Fruit fly (Drosophila melanogaster) whole organism, embryonic: ENCODE measurements around the gene VhaM9.7-d.

Experiments
- Bteb2 ChIP-seq: fragments of 200-800 bp; sonication (Bioruptor generic); optimal IDR thresholded peaks from 2 replicates; lab custom pipeline; 2016; ENCODE audit warnings: missing biosample characterization, missing genetic modification characterization
- CG10267 ChIP-seq: fragments of 200-800 bp; sonication (Bioruptor generic); optimal IDR thresholded peaks from 2 replicates; lab custom pipeline; 2018; ENCODE audit warnings: missing biosample characterization, mild to moderate bottlenecking, missing genetic modification characterization, moderate library complexity
- CG10366 ChIP-seq: fragments of 200-800 bp; sonication (Bioruptor generic); IDR thresholded peaks from 2 replicates; pipeline ENCODE4 v1.3.6; 2022; ENCODE audit warnings: missing biosample characterization, missing genetic modification characterization
- CG10431 ChIP-seq: fragments of 200-800 bp; sonication (Bioruptor generic); optimal IDR thresholded peaks from 3 replicates; lab custom pipeline; 2018; ENCODE audit warnings: missing biosample characterization, mild to moderate bottlenecking, missing genetic modification characterization
- CG10565 ChIP-seq: fragments of 200-800 bp; sonication (Bioruptor generic); optimal IDR thresholded peaks from 3 replicates; lab custom pipeline; 2016; ENCODE audit warnings: missing biosample characterization, mild to moderate bottlenecking, missing genetic modification characterization
- CG11456 ChIP-seq: fragments of 200-800 bp; sonication (Bioruptor generic); IDR thresholded peaks from 3 replicates; pipeline ENCODE4 v1.3.6; 2022; ENCODE audit warnings: missing biosample characterization, missing genetic modification characterization
- CG12104 ChIP-seq: fragments of 200-800 bp; sonication (Bioruptor generic); optimal IDR thresholded peaks from 3 replicates; lab custom pipeline; 2016; ENCODE audit warnings: missing biosample characterization, missing genetic modification characterization
- CG12219 ChIP-seq: fragments of 200-800 bp; sonication (Bioruptor generic); optimal IDR thresholded peaks from 3 replicates; lab custom pipeline; 2018; ENCODE audit warnings: missing biosample characterization, mild to moderate bottlenecking, missing genetic modification characterization
- CG12391 ChIP-seq: fragments of 200-800 bp; sonication (Bioruptor generic); optimal IDR thresholded peaks from 3 replicates; lab custom pipeline; 2018; ENCODE audit warnings: missing biosample characterization, mild to moderate bottlenecking, missing genetic modification characterization, moderate library complexity
- CG14965 ChIP-seq: fragments of 200-800 bp; sonication (Bioruptor generic); optimal IDR thresholded peaks from 2 replicates; lab custom pipeline; 2016; ENCODE audit warnings: missing biosample characterization, missing genetic modification characterization, borderline replicate concordance
- CG17186 ChIP-seq: fragments of 200-800 bp; sonication (Bioruptor generic); optimal IDR thresholded peaks from 3 replicates; lab custom pipeline; 2017; ENCODE audit warnings: missing biosample characterization, missing genetic modification reagents, missing genetic modification characterization
- CG17328 ChIP-seq: fragments of 200-800 bp; sonication (Bioruptor generic); IDR thresholded peaks from 2 replicates; pipeline ENCODE4 v1.3.6; 2022; ENCODE audit warnings: missing biosample characterization, missing genetic modification characterization
- CG17802 ChIP-seq: fragments of 200-800 bp; sonication (Bioruptor generic); optimal IDR thresholded peaks from 2 replicates; lab custom pipeline; 2018; ENCODE audit warnings: missing biosample characterization, mild to moderate bottlenecking, missing genetic modification characterization, moderate library complexity
- CG17912 ChIP-seq: fragments of 200-800 bp; sonication (Bioruptor generic); optimal IDR thresholded peaks from 2 replicates; lab custom pipeline; 2018; ENCODE audit warnings: missing biosample characterization, mild to moderate bottlenecking, missing genetic modification characterization
- CG2678 ChIP-seq: fragments of 200-800 bp; sonication (Bioruptor generic); optimal IDR thresholded peaks from 3 replicates; lab custom pipeline; 2019; ENCODE audit warnings: missing biosample characterization, mild to moderate bottlenecking, missing genetic modification characterization, moderate library complexity
- CG32772 ChIP-seq: fragments of 200-800 bp; sonication (Bioruptor generic); IDR thresholded peaks from 2 replicates; pipeline ENCODE4 v1.3.6; 2022; ENCODE audit warnings: missing biosample characterization, missing genetic modification characterization
- CG4854 ChIP-seq: fragments of 200-800 bp; sonication (Bioruptor generic); optimal IDR thresholded peaks from 2 replicates; lab custom pipeline; 2016; ENCODE audit warnings: missing biosample characterization, missing genetic modification characterization, inconsistent platforms
- Dfd ChIP-seq, 2 experiments: fragments of >200 bp; optimal IDR thresholded peaks; 2 replicates each; lab custom pipeline; 2017; ENCODE audit warnings: missing biosample characterization in 2 of 2, missing genetic modification characterization in 2 of 2
- Dip3 ChIP-seq: fragments of 200-800 bp; sonication (Bioruptor generic); optimal IDR thresholded peaks from 3 replicates; lab custom pipeline; 2016; ENCODE audit warnings: missing biosample characterization, missing genetic modification characterization
- Dref ChIP-seq: fragments of 200-800 bp; sonication (Bioruptor generic); IDR thresholded peaks from 2 replicates; pipeline ENCODE4 v1.3.6; 2022; ENCODE audit warnings: missing biosample characterization, missing genetic modification characterization
- Fer3 ChIP-seq: fragments of 200-800 bp; sonication (Bioruptor generic); optimal IDR thresholded peaks from 2 replicates; lab custom pipeline; 2018; ENCODE audit warnings: missing biosample characterization, mild to moderate bottlenecking, missing genetic modification characterization, moderate library complexity
- GATAe ChIP-seq: fragments of 200-800 bp; sonication (Bioruptor generic); conservative IDR thresholded peaks from 2 replicates; pipeline ENCODE4 v1.3.6; 2022; ENCODE audit warnings: missing biosample characterization, missing genetic modification characterization
- Hr39 ChIP-seq: fragments of >200 bp; optimal IDR thresholded peaks from 2 replicates; lab custom pipeline; 2017
- Hr78 ChIP-seq, 2 experiments: fragments of 200-800 bp in 1 of 2; fragments of >200 bp in 1 of 2; sonication (Bioruptor generic) in 1 of 2; optimal IDR thresholded peaks; 2 replicates each; lab custom pipeline; 2017 to 2019; ENCODE audit warnings: missing biosample characterization in 2 of 2, missing genetic modification characterization in 2 of 2, mild to moderate bottlenecking in 1 of 2, moderate library complexity in 1 of 2
- Lhr ChIP-seq: fragments of 200-800 bp; sonication (Bioruptor generic); optimal IDR thresholded peaks from 3 replicates; lab custom pipeline; 2017; ENCODE audit warnings: mild to moderate bottlenecking, missing biosample characterization, missing genetic modification reagents, missing genetic modification characterization
- Lim3 ChIP-seq: fragments of 200-800 bp; sonication (Bioruptor generic); IDR thresholded peaks from 2 replicates; pipeline ENCODE4 v1.3.6; 2022; ENCODE audit warnings: missing biosample characterization, missing genetic modification characterization
- PHDP ChIP-seq: fragments of 200-800 bp; sonication (Bioruptor generic); optimal IDR thresholded peaks from 3 replicates; lab custom pipeline; 2018; ENCODE audit warnings: missing biosample characterization, mild to moderate bottlenecking, missing genetic modification characterization, moderate library complexity
- Side ChIP-seq: fragments of 200-800 bp; sonication (Bioruptor generic); optimal IDR thresholded peaks from 2 replicates; lab custom pipeline; 2016; ENCODE audit warnings: missing biosample characterization, missing genetic modification characterization
- Spps ChIP-seq: fragments of 200-800 bp; sonication (Bioruptor generic); optimal IDR thresholded peaks from 2 replicates; lab custom pipeline; 2018; ENCODE audit warnings: missing biosample characterization, mild to moderate bottlenecking, missing genetic modification characterization
- Ssrp ChIP-seq: fragments of 200-800 bp; sonication (Bioruptor generic); optimal IDR thresholded peaks from 2 replicates; lab custom pipeline; 2018; ENCODE audit warnings: missing biosample characterization, mild to moderate bottlenecking, missing genetic modification characterization, moderate library complexity
- TFAM ChIP-seq: fragments of 200-800 bp; sonication (Bioruptor generic); optimal IDR thresholded peaks from 2 replicates; lab custom pipeline; 2017; ENCODE audit warnings: missing biosample characterization, missing genetic modification characterization, inconsistent platforms
- Xbp1 ChIP-seq: fragments of 200-800 bp; sonication (Bioruptor generic); optimal IDR thresholded peaks from 3 replicates; lab custom pipeline; 2016; ENCODE audit warnings: missing biosample characterization, mild to moderate bottlenecking, missing genetic modification characterization
- ap ChIP-seq: fragments of 200-800 bp; sonication (Bioruptor generic); IDR thresholded peaks from 2 replicates; pipeline ENCODE4 v1.3.6; 2022; ENCODE audit warnings: missing biosample characterization, missing genetic modification characterization
- bab2 ChIP-seq: fragments of 200-800 bp; sonication (Bioruptor generic); optimal IDR thresholded peaks from 2 replicates; lab custom pipeline; 2016; ENCODE audit warnings: missing biosample characterization, missing genetic modification characterization
- chm ChIP-seq: fragments of 200-800 bp; sonication (Bioruptor generic); IDR thresholded peaks from 2 replicates; pipeline ENCODE4 v1.3.6; 2022; ENCODE audit warnings: missing biosample characterization, missing genetic modification characterization
- crc ChIP-seq: fragments of 200-800 bp; sonication (Bioruptor generic); optimal IDR thresholded peaks from 2 replicates; lab custom pipeline; 2016; ENCODE audit warnings: missing biosample characterization, missing genetic modification characterization
- crp ChIP-seq, 2 experiments: fragments of 200-800 bp; sonication (Bioruptor generic); optimal IDR thresholded peaks; 2 replicates in 1 of 2; 3 replicates in 1 of 2; lab custom pipeline; 2017; ENCODE audit warnings: missing biosample characterization in 2 of 2, missing genetic modification characterization in 2 of 2, mild to moderate bottlenecking in 1 of 2, moderate library complexity in 1 of 2
- dm ChIP-seq: fragments of 200-800 bp; sonication (Bioruptor generic); optimal IDR thresholded peaks from 3 replicates; lab custom pipeline; 2016; ENCODE audit warnings: missing biosample characterization, missing genetic modification characterization
- ems ChIP-seq: fragments of 200-800 bp; sonication (Bioruptor generic); optimal IDR thresholded peaks from 3 replicates; lab custom pipeline; 2016; ENCODE audit warnings: missing biosample characterization, missing genetic modification characterization
- fd96Cb ChIP-seq: fragments of 200-800 bp; sonication (Bioruptor generic); optimal IDR thresholded peaks from 2 replicates; lab custom pipeline; 2018; ENCODE audit warnings: missing biosample characterization, mild to moderate bottlenecking, missing genetic modification characterization, moderate library complexity
- her ChIP-seq: fragments of 200-800 bp; sonication (Bioruptor generic); optimal IDR thresholded peaks from 2 replicates; lab custom pipeline; 2016; ENCODE audit warnings: missing biosample characterization, missing genetic modification characterization
- insv ChIP-seq, 2 experiments: fragments of 200-800 bp; sonication (Bioruptor generic); optimal IDR thresholded peaks; 3 replicates each; lab custom pipeline; 2016 to 2018; ENCODE audit warnings: missing biosample characterization in 2 of 2, missing genetic modification characterization in 2 of 2
- klu ChIP-seq: fragments of 200-800 bp; sonication (Bioruptor generic); IDR thresholded peaks from 2 replicates; pipeline ENCODE4 v1.3.6; 2022; ENCODE audit warnings: missing biosample characterization, missing genetic modification characterization
- knrl ChIP-seq: fragments of 200-800 bp; sonication (Bioruptor generic); IDR thresholded peaks from 3 replicates; pipeline ENCODE4 v1.3.6; 2022; ENCODE audit warnings: missing biosample characterization, missing genetic modification characterization; ENCODE audit not compliant: partially characterized antibody
- pb ChIP-seq: fragments of 200-800 bp; sonication (Bioruptor generic); optimal IDR thresholded peaks from 3 replicates; lab custom pipeline; 2016; ENCODE audit warnings: missing biosample characterization, missing genetic modification characterization
- sd ChIP-seq: fragments of 200-800 bp; sonication (Bioruptor generic); optimal IDR thresholded peaks from 3 replicates; lab custom pipeline; 2018; ENCODE audit warnings: missing biosample characterization, mild to moderate bottlenecking, missing genetic modification characterization, moderate library complexity
- sima ChIP-seq: fragments of 200-800 bp; sonication (Bioruptor generic); optimal IDR thresholded peaks from 2 replicates; lab custom pipeline; 2016; ENCODE audit warnings: missing biosample characterization, missing genetic modification characterization
- slbo ChIP-seq: fragments of 200-800 bp; sonication (Bioruptor generic); IDR thresholded peaks from 2 replicates; pipeline ENCODE4 v1.3.6; 2022; ENCODE audit warnings: missing biosample characterization, missing genetic modification characterization
- so ChIP-seq: fragments of 200-800 bp; sonication (Bioruptor generic); IDR thresholded peaks from 3 replicates; pipeline ENCODE4 v1.3.6; 2022; ENCODE audit warnings: missing biosample characterization, missing genetic modification characterization
- trh ChIP-seq: fragments of 200-800 bp; sonication (Bioruptor generic); optimal IDR thresholded peaks from 2 replicates; lab custom pipeline; 2016; ENCODE audit warnings: missing biosample characterization, missing genetic modification characterization
- unpg ChIP-seq: fragments of 200-800 bp; sonication (Bioruptor generic); optimal IDR thresholded peaks from 3 replicates; lab custom pipeline; 2018; ENCODE audit warnings: missing biosample characterization, mild to moderate bottlenecking, missing genetic modification characterization, moderate library complexity
- zen ChIP-seq: fragments of 200-800 bp; sonication (Bioruptor generic); optimal IDR thresholded peaks from 3 replicates; lab custom pipeline; 2018; ENCODE audit warnings: missing biosample characterization, mild to moderate bottlenecking, missing genetic modification characterization, moderate library complexity

The VhaM9.7-d gene

DNA sequence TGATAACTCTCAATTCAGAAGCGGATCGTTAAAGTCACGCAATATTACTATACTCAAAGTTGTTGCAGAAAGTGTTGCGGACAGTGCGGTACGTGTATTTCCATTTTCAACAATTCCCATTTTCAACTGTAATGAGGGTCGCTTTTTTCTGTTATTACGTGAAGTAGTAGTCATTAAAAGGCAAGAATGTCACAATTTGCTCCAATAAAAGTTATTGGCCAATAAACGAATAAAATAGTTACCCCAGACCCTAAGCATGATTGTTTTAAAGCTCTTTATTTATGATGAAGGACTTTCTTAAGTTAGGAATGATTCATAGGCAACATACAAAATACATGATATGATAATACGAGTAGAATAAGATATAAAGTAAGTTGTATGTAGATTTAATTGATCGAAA is 32.3 kb downstream of the VhaM9.7-d start (continued):
- no peak for TF ChIP-seq insv (GFP tag; optimal IDR thresholded peaks at IDR 0.05; lab: Kevin White, UChicago)
- TF ChIP-seq ems (GFP tag; lab: Kevin White, UChicago), result no peak
- TF ChIP-seq CG12104 (GFP tag; lab: Kevin White, UChicago), result no peak
- TF ChIP-seq so, result no peak
- no peak for TF ChIP-seq trh
- TF ChIP-seq crc (GFP tag; lab: Kevin White, UChicago), result no peak
- TF ChIP-seq CG17912 (GFP tag; lab: Kevin White, UChicago), result peak; percentile 37
- TF ChIP-seq unpg (GFP tag; lab: Kevin White, UChicago), result peak; percentile 56
- no peak for TF ChIP-seq CG10431 (GFP tag; lab: Kevin White, UChicago)
- TF ChIP-seq Xbp1, result no peak
- no peak for TF ChIP-seq Dref (GFP tag; lab: Robert Waterston, UW)
- no peak for TF ChIP-seq Dfd (GFP tag; optimal IDR thresholded peaks at IDR 0.05; lab: Kevin White, UChicago)
- no peak for TF ChIP-seq sima (GFP tag; lab: Kevin White, UChicago)
- no peak for TF ChIP-seq CG11456 (GFP tag; lab: Robert Waterston, UW)
- no peak for TF ChIP-seq klu
- TF ChIP-seq Spps, result no peak
- peak; percentile 60 for TF ChIP-seq PHDP (tag; lab: Kevin White, UChicago)
- TF ChIP-seq Dip3 (GFP tag; lab: Kevin White, UChicago), result no peak
- TF ChIP-seq CG10267 (tag; lab: Kevin White, UChicago), result no peak
- TF ChIP-seq Side (GFP tag; lab: Kevin White, UChicago), result no peak
- TF ChIP-seq TFAM, result no peak
- TF ChIP-seq ap (GFP tag; lab: Robert Waterston, UW), result no peak
- TF ChIP-seq her (GFP tag; lab: Kevin White, UChicago), result no peak
- peak; percentile 26 for TF ChIP-seq Fer3 (tag; lab: Kevin White, UChicago)
- no peak for TF ChIP-seq fd96Cb (tag; lab: Kevin White, UChicago)
- no peak for TF ChIP-seq CG12391 (tag; lab: Kevin White, UChicago)
- TF ChIP-seq Hr78 (GFP tag; optimal IDR thresholded peaks at IDR 0.05; lab: Kevin White, UChicago), result no peak
- TF ChIP-seq CG32772, result no peak
- TF ChIP-seq dm (GFP tag; lab: Kevin White, UChicago), result no peak
- TF ChIP-seq CG10565, result no peak
- TF ChIP-seq CG2678 (tag; lab: Kevin White, UChicago), result peak; percentile 71
- TF ChIP-seq CG17802 (tag; lab: Kevin White, UChicago), result no peak
- no peak for TF ChIP-seq CG17186 (GFP tag; lab: Kevin White, UChicago)
- TF ChIP-seq bab2 (GFP tag; lab: Kevin White, UChicago), result no peak
- TF ChIP-seq CG10366 (GFP tag; lab: Robert Waterston, UW), result no peak
- no peak for TF ChIP-seq CG14965 (GFP tag; lab: Kevin White, UChicago)
- TF ChIP-seq sd (tag; lab: Kevin White, UChicago), result peak; percentile 82
- no peak for TF ChIP-seq CG4854 (GFP tag; lab: Kevin White, UChicago)
- no peak for TF ChIP-seq Hr39 (lab: Kevin White, UChicago)
- TF ChIP-seq zen, result no peak
- no peak for TF ChIP-seq Ssrp
- TF ChIP-seq chm (GFP tag; lab: Robert Waterston, UW), result no peak
- no peak for TF ChIP-seq Lhr
- no peak for TF ChIP-seq CG17328 (GFP tag; lab: Robert Waterston, UW)
- TF ChIP-seq Lim3 (GFP tag; lab: Robert Waterston, UW), result no peak
- TF ChIP-seq knrl (GFP tag; lab: Robert Waterston, UW), result no peak
- TF ChIP-seq Bteb2 (GFP tag; lab: Kevin White, UChicago), result no peak
- TF ChIP-seq slbo, result no peak
- no peak for TF ChIP-seq pb
- no peak for TF ChIP-seq GATAe (GFP tag; lab: Robert Waterston, UW)
- TF ChIP-seq crp (GFP tag; optimal IDR thresholded peaks at IDR 0.05; lab: Kevin White, UChicago), result no peak
- no peak for TF ChIP-seq CG12219 (GFP tag; lab: Kevin White, UChicago)
